Fruit fly (Drosophila melanogaster) whole organism, embryonic: ENCODE results near the gene CG31104.

Experiments used
- BtbVII ChIP-seq: fragments of 200-800 bp; sonication (Bioruptor generic); optimal IDR thresholded peaks from 3 replicates; lab custom pipeline; 2017; ENCODE audit warnings: missing biosample characterization, mild to moderate bottlenecking, missing genetic modification characterization
- CG10959 ChIP-seq: fragments of 200-800 bp; sonication (Bioruptor generic); IDR thresholded peaks from 2 replicates; pipeline ENCODE4 v1.3.6; 2022; ENCODE audit warnings: missing biosample characterization, missing genetic modification characterization
- CG11696 ChIP-seq: fragments of 200-800 bp; sonication (Bioruptor generic); IDR thresholded peaks from 2 replicates; pipeline ENCODE4 v1.3.6; 2022; ENCODE audit warnings: missing biosample characterization, missing genetic modification characterization
- CG12071 ChIP-seq: fragments of 200-800 bp; sonication (Bioruptor generic); optimal IDR thresholded peaks from 3 replicates; lab custom pipeline; 2018; ENCODE audit warnings: missing biosample characterization, mild to moderate bottlenecking, missing genetic modification characterization
- CG12219 ChIP-seq: fragments of 200-800 bp; sonication (Bioruptor generic); optimal IDR thresholded peaks from 3 replicates; lab custom pipeline; 2018; ENCODE audit warnings: missing biosample characterization, mild to moderate bottlenecking, missing genetic modification characterization
- CG1233 ChIP-seq: fragments of 200-800 bp; sonication (Bioruptor generic); optimal IDR thresholded peaks from 4 replicates; lab custom pipeline; 2018; ENCODE audit warnings: missing biosample characterization, mild to moderate bottlenecking, missing genetic modification characterization
- CG14441 ChIP-seq: fragments of 200-800 bp; sonication (Bioruptor generic); IDR thresholded peaks from 2 replicates; pipeline ENCODE4 v1.3.6; 2022; ENCODE audit warnings: missing biosample characterization, missing genetic modification characterization
- CG15269 ChIP-seq: fragments of 200-800 bp; sonication (Bioruptor generic); optimal IDR thresholded peaks from 2 replicates; lab custom pipeline; 2018; ENCODE audit warnings: missing biosample characterization, mild to moderate bottlenecking, missing genetic modification characterization, moderate library complexity
- CG1603 ChIP-seq: fragments of 200-800 bp; sonication (Bioruptor generic); optimal IDR thresholded peaks from 2 replicates; lab custom pipeline; 2019; ENCODE audit warnings: missing biosample characterization, mild to moderate bottlenecking, missing genetic modification characterization, moderate library complexity
- CG18619 ChIP-seq: fragments of 200-800 bp; sonication (Bioruptor generic); optimal IDR thresholded peaks from 3 replicates; lab custom pipeline; 2017; ENCODE audit warnings: missing biosample characterization, mild to moderate bottlenecking, missing genetic modification characterization
- CG34224 ChIP-seq: fragments of 200-800 bp; sonication (Bioruptor generic); IDR thresholded peaks from 3 replicates; pipeline ENCODE4 v1.3.6; 2022; ENCODE audit warnings: missing biosample characterization, missing genetic modification characterization; ENCODE audit not compliant: partially characterized antibody
- CG3838 ChIP-seq: fragments of 200-800 bp; sonication (Bioruptor generic); optimal IDR thresholded peaks from 3 replicates; lab custom pipeline; 2016; ENCODE audit warnings: missing biosample characterization, missing genetic modification characterization
- CG42726 ChIP-seq: fragments of 200-800 bp; sonication (Bioruptor generic); IDR thresholded peaks from 2 replicates; pipeline ENCODE4 v1.3.6; 2022; ENCODE audit warnings: missing biosample characterization, missing genetic modification characterization; ENCODE audit not compliant: partially characterized antibody
- CG4820 ChIP-seq: fragments of 200-800 bp; sonication (Bioruptor generic); optimal IDR thresholded peaks from 3 replicates; lab custom pipeline; 2016; ENCODE audit warnings: missing biosample characterization, missing genetic modification characterization
- CG7987 ChIP-seq: fragments of 200-800 bp; sonication (Bioruptor generic); optimal IDR thresholded peaks from 2 replicates; lab custom pipeline; 2018; ENCODE audit warnings: missing biosample characterization, mild to moderate bottlenecking, missing genetic modification characterization, moderate library complexity
- Fer1 ChIP-seq: fragments of 200-800 bp; sonication (Bioruptor generic); optimal IDR thresholded peaks from 2 replicates; lab custom pipeline; 2017; ENCODE audit warnings: missing biosample characterization, mild to moderate bottlenecking, missing genetic modification characterization
- Fer3 ChIP-seq: fragments of 200-800 bp; sonication (Bioruptor generic); optimal IDR thresholded peaks from 2 replicates; lab custom pipeline; 2018; ENCODE audit warnings: missing biosample characterization, mild to moderate bottlenecking, missing genetic modification characterization, moderate library complexity
- HmgZ ChIP-seq: fragments of 200-800 bp; sonication (Bioruptor generic); optimal IDR thresholded peaks from 2 replicates; lab custom pipeline; 2018; ENCODE audit warnings: missing biosample characterization, mild to moderate bottlenecking, missing genetic modification characterization
- Hmx ChIP-seq: fragments of 200-800 bp; sonication (Bioruptor generic); optimal IDR thresholded peaks from 2 replicates; lab custom pipeline; 2016; ENCODE audit warnings: missing biosample characterization, missing genetic modification characterization
- Hsf ChIP-seq: fragments of 200-800 bp; sonication (Bioruptor generic); optimal IDR thresholded peaks from 3 replicates; lab custom pipeline; 2016; ENCODE audit warnings: missing biosample characterization, missing genetic modification characterization
- Kr ChIP-seq: fragments of 200-800 bp; sonication (Bioruptor generic); optimal IDR thresholded peaks from 2 replicates; lab custom pipeline; 2017; ENCODE audit warnings: missing biosample characterization, mild to moderate bottlenecking, missing genetic modification characterization
- MTF-1 ChIP-seq: fragments of 200-800 bp; sonication (Bioruptor generic); optimal IDR thresholded peaks from 2 replicates; lab custom pipeline; 2018; ENCODE audit warnings: missing biosample characterization, mild to moderate bottlenecking, missing genetic modification characterization, borderline replicate concordance
- Nf-YC ChIP-seq: fragments of 200-800 bp; optimal IDR thresholded peaks from 3 replicates; lab custom pipeline; 2019; ENCODE audit warnings: missing biosample characterization, mild to moderate bottlenecking, missing genetic modification characterization, moderate library complexity
- NfI ChIP-seq: fragments of 200-800 bp; sonication (Bioruptor generic); optimal IDR thresholded peaks from 3 replicates; lab custom pipeline; 2018; ENCODE audit warnings: missing biosample characterization, mild to moderate bottlenecking, missing genetic modification characterization, moderate library complexity
- Pdp1 ChIP-seq, 2 experiments: fragments of 200-800 bp; sonication (Bioruptor generic); optimal IDR thresholded peaks; 3 replicates each; lab custom pipeline; 2016; ENCODE audit warnings: missing biosample characterization in 2 of 2, missing genetic modification characterization in 2 of 2, mild to moderate bottlenecking in 1 of 2, moderate library complexity in 1 of 2
- Sin3A ChIP-seq: fragments of >200 bp; optimal IDR thresholded peaks from 2 replicates; lab custom pipeline; 2018
- Stat92E ChIP-seq, 3 experiments: fragments of >200 bp in 2 of 3; fragments of 200-800 bp in 1 of 3; sonication (Bioruptor generic) in 1 of 3; optimal IDR thresholded peaks; 2 replicates each; lab custom pipeline; 2017 to 2019; ENCODE audit warnings: missing biosample characterization in 3 of 3, missing genetic modification characterization in 3 of 3, mild to moderate bottlenecking in 1 of 3, moderate library complexity in 1 of 3
- Taf1 ChIP-seq: fragments of 200-800 bp; sonication (Bioruptor generic); IDR thresholded peaks from 2 replicates; pipeline ENCODE4 v1.3.6; 2022; ENCODE audit warnings: missing biosample characterization, missing genetic modification characterization
- bigmax ChIP-seq: fragments of 200-800 bp; sonication (Bioruptor generic); optimal IDR thresholded peaks from 2 replicates; lab custom pipeline; 2018; ENCODE audit warnings: missing biosample characterization, mild to moderate bottlenecking, missing genetic modification characterization
- br ChIP-seq: fragments of >200 bp; optimal IDR thresholded peaks from 2 replicates; lab custom pipeline; 2017
- btn ChIP-seq: fragments of 200-800 bp; sonication (Bioruptor generic); optimal IDR thresholded peaks from 2 replicates; lab custom pipeline; 2016; ENCODE audit warnings: missing biosample characterization, missing genetic modification characterization
- cad ChIP-seq: fragments of >200 bp; optimal IDR thresholded peaks from 2 replicates; lab custom pipeline; 2017; ENCODE audit warnings: missing biosample characterization, missing genetic modification characterization
- cas ChIP-seq: fragments of 200-800 bp; sonication (Bioruptor generic); IDR thresholded peaks from 2 replicates; pipeline ENCODE4 v1.3.6; 2022; ENCODE audit warnings: missing biosample characterization, missing genetic modification characterization
- cato ChIP-seq: fragments of 200-800 bp; sonication (Bioruptor generic); optimal IDR thresholded peaks from 2 replicates; lab custom pipeline; 2016; ENCODE audit warnings: missing biosample characterization, missing genetic modification characterization, borderline replicate concordance
- crp ChIP-seq, 2 experiments: fragments of 200-800 bp; sonication (Bioruptor generic); optimal IDR thresholded peaks; 2 replicates in 1 of 2; 3 replicates in 1 of 2; lab custom pipeline; 2017; ENCODE audit warnings: missing biosample characterization in 2 of 2, missing genetic modification characterization in 2 of 2, mild to moderate bottlenecking in 1 of 2, moderate library complexity in 1 of 2
- da ChIP-seq: fragments of 200-800 bp; sonication (Bioruptor generic); optimal IDR thresholded peaks from 2 replicates; lab custom pipeline; 2016; ENCODE audit warnings: missing biosample characterization, missing genetic modification characterization
- dan ChIP-seq: fragments of 200-800 bp; sonication (Bioruptor generic); IDR thresholded peaks from 2 replicates; pipeline ENCODE4 v1.3.6; 2022; ENCODE audit warnings: missing biosample characterization, missing genetic modification characterization
- esg ChIP-seq: fragments of 200-800 bp; sonication (Bioruptor generic); conservative IDR thresholded peaks from 2 replicates; pipeline ENCODE4 v1.3.6; 2022; ENCODE audit warnings: missing biosample characterization, missing genetic modification characterization
- ewg ChIP-seq: fragments of 200-800 bp; sonication (Bioruptor generic); optimal IDR thresholded peaks from 3 replicates; lab custom pipeline; 2017; ENCODE audit warnings: mild to moderate bottlenecking, missing biosample characterization, missing genetic modification reagents, missing genetic modification characterization
- fd3F ChIP-seq: fragments of 200-800 bp; sonication (Bioruptor generic); optimal IDR thresholded peaks from 2 replicates; lab custom pipeline; 2018; ENCODE audit warnings: missing biosample characterization, mild to moderate bottlenecking, missing genetic modification characterization, moderate library complexity
- jumu ChIP-seq: fragments of 200-800 bp; sonication (Bioruptor generic); optimal IDR thresholded peaks from 3 replicates; lab custom pipeline; 2016; ENCODE audit warnings: missing biosample characterization, missing genetic modification characterization
- kni ChIP-seq: fragments of 200-800 bp; sonication (Bioruptor generic); optimal IDR thresholded peaks from 3 replicates; lab custom pipeline; 2017; ENCODE audit warnings: mild to moderate bottlenecking, missing biosample characterization, missing genetic modification reagents, missing genetic modification characterization
- lmd ChIP-seq: fragments of 200-800 bp; sonication (Bioruptor generic); IDR thresholded peaks from 2 replicates; pipeline ENCODE4 v1.3.6; 2022; ENCODE audit warnings: missing biosample characterization, missing genetic modification characterization
- odd ChIP-seq: fragments of 200-800 bp; sonication (Bioruptor generic); optimal IDR thresholded peaks from 2 replicates; lab custom pipeline; 2017; ENCODE audit warnings: missing biosample characterization, mild to moderate bottlenecking, missing genetic modification characterization
- org-1 ChIP-seq: fragments of 200-800 bp; sonication (Bioruptor generic); optimal IDR thresholded peaks from 2 replicates; lab custom pipeline; 2017; ENCODE audit warnings: missing biosample characterization, missing genetic modification characterization
- phol ChIP-seq: fragments of 200-800 bp; sonication (Bioruptor generic); optimal IDR thresholded peaks from 3 replicates; lab custom pipeline; 2018; ENCODE audit warnings: missing biosample characterization, mild to moderate bottlenecking, missing genetic modification characterization, moderate library complexity
- pnt ChIP-seq: fragments of 200-800 bp; sonication (Bioruptor generic); optimal IDR thresholded peaks from 3 replicates; lab custom pipeline; 2016; ENCODE audit warnings: missing biosample characterization, missing genetic modification characterization
- rib ChIP-seq: fragments of 200-800 bp; sonication (Bioruptor generic); IDR thresholded peaks from 2 replicates; pipeline ENCODE4 v1.3.6; 2022; ENCODE audit warnings: missing biosample characterization, missing genetic modification characterization
- salm ChIP-seq: fragments of 200-800 bp; sonication (Bioruptor generic); optimal IDR thresholded peaks from 2 replicates; lab custom pipeline; 2018; ENCODE audit warnings: missing biosample characterization, mild to moderate bottlenecking, missing genetic modification characterization
- vnd ChIP-seq: fragments of 200-800 bp; sonication (Bioruptor generic); IDR thresholded peaks from 3 replicates; pipeline ENCODE4 v1.3.6; 2022; ENCODE audit warnings: missing biosample characterization, missing genetic modification characterization; ENCODE audit not compliant: partially characterized antibody
- vvl ChIP-seq: fragments of 200-800 bp; sonication (Bioruptor generic); IDR thresholded peaks from 2 replicates; pipeline ENCODE4 v1.3.6; 2022; ENCODE audit warnings: missing biosample characterization, missing genetic modification characterization
- yki ChIP-seq: fragments of >200 bp; optimal IDR thresholded peaks from 3 replicates; lab custom pipeline; 2018

The CG31104 gene

dm6 chr3R:25275276-25275675, 10.0 kb upstream of the CG31104 start (continued):
- TF ChIP-seq Fer3 (tag; lab: Kevin White, UChicago) (peak; percentile 54), CG4820 (GFP tag; lab: Kevin White, UChicago) (no peak), Nf-YC (tag; lab: Kevin White, UChicago) (peak; percentile 32), cad (GFP tag; lab: Kevin White, UChicago) (no peak), salm (peak; percentile 10), jumu (GFP tag; lab: Kevin White, UChicago) (no peak), crp (GFP tag; optimal IDR thresholded peaks at IDR 0.05; lab: Kevin White, UChicago) (no peak), ewg (GFP tag; lab: Kevin White, UChicago) (no peak), lmd (GFP tag; lab: Robert Waterston, UW) (no peak), btn (GFP tag; lab: Kevin White, UChicago) (no peak), bigmax (GFP tag; lab: Kevin White, UChicago) (no peak), CG11696 (GFP tag; lab: Robert Waterston, UW) (no peak), CG15269 (tag; lab: Kevin White, UChicago) (peak; percentile 55), rib (no peak), NfI (GFP tag; lab: Kevin White, UChicago) (no peak), odd (GFP tag; lab: Kevin White, UChicago) (peak; percentile 61), CG1233 (peak; percentile 1), CG10959 (GFP tag; lab: Robert Waterston, UW) (no peak), cato (no peak), CG1603 (tag; lab: Kevin White, UChicago) (no peak), Fer1 (peak; percentile 81), BtbVII (GFP tag; lab: Kevin White, UChicago) (peak; percentile 66), vvl (GFP tag; lab: Robert Waterston, UW) (no peak), Stat92E (GFP tag; optimal IDR thresholded peaks at IDR 0.05; lab: Kevin White, UChicago) (no peak), HmgZ (tag; lab: Kevin White, UChicago) (peak; percentile 46), Pdp1 (GFP tag; optimal IDR thresholded peaks at IDR 0.05; lab: Kevin White, UChicago) (no peak), yki (lab: Kevin White, UChicago) (no peak), da (GFP tag; lab: Kevin White, UChicago) (no peak), CG34224 (GFP tag; lab: Robert Waterston, UW) (no peak), Sin3A (lab: Kevin White, UChicago) (no peak), esg (GFP tag; lab: Robert Waterston, UW) (no peak), fd3F (peak; percentile 50), CG18619 (GFP tag; lab: Kevin White, UChicago) (no peak), phol (tag; lab: Kevin White, UChicago) (no peak), Hmx (GFP tag; lab: Kevin White, UChicago) (no peak), CG42726 (no peak), CG3838 (GFP tag; lab: Kevin White, UChicago) (no peak), MTF-1 (GFP tag; lab: Kevin White, UChicago) (peak; percentile 6), org-1 (GFP tag; lab: Kevin White, UChicago) (no peak), kni (GFP tag; lab: Kevin White, UChicago) (no peak), br (lab: Kevin White, UChicago) (no peak), CG12071 (peak; percentile 44), pnt (GFP tag; lab: Kevin White, UChicago) (no peak), CG12219 (GFP tag; lab: Kevin White, UChicago) (no peak), cas (no peak), Taf1 (GFP tag; lab: Robert Waterston, UW) (no peak), CG14441 (GFP tag; lab: Robert Waterston, UW) (no peak; the same call in 1 of the 2 replicates), Kr (GFP tag; lab: Kevin White, UChicago) (no peak), Hsf (no peak), CG7987 (no peak), dan (GFP tag; lab: Robert Waterston, UW) (no peak), vnd (GFP tag; lab: Robert Waterston, UW) (no peak)
